Worm (Caenorhabditis elegans): ENCODE measurements around the gene vps-37.

Gene vps-37

ce11 chrV:5621390-5621789 lies 28.9 kb downstream of the vps-37 start, which contains the start of gene M03E7.1:
M03E7.1 (plus strand) TSS chrV:5621690.
- no peak for TF ChIP-seq mab-5 (tag; optimal IDR thresholded peaks at IDR 0.05)
- no peak for TF ChIP-seq lsy-2 (tag; optimal IDR thresholded peaks at IDR 0.05)
- TF ChIP-seq crh-2 (tag; optimal IDR thresholded peaks at IDR 0.05), result no peak
- TF ChIP-seq nhr-10 (tag; optimal IDR thresholded peaks at IDR 0.05), result no peak
- no peak for TF ChIP-seq lin-39 (tag; optimal IDR thresholded peaks at IDR 0.05)
- no peak for TF ChIP-seq nhr-129 (tag; optimal IDR thresholded peaks at IDR 0.05)
- TF ChIP-seq nhr-23 (tag; optimal IDR thresholded peaks at IDR 0.05), result no peak
- no peak for TF ChIP-seq nhr-12 (tag; optimal IDR thresholded peaks at IDR 0.05)
- TF ChIP-seq unc-39 (tag; optimal IDR thresholded peaks at IDR 0.05), result no peak
- TF ChIP-seq blmp-1 (tag; optimal IDR thresholded peaks at IDR 0.05; ENCODE audit: insufficient read depth), result no peak
- no peak for TF ChIP-seq nhr-237 (tag; optimal IDR thresholded peaks at IDR 0.05)
- TF ChIP-seq lin-11 (tag; optimal IDR thresholded peaks at IDR 0.05), result no peak
- TF ChIP-seq snpc-4 (tag; optimal IDR thresholded peaks at IDR 0.05), result no peak
- no peak for TF ChIP-seq skn-1 (tag; optimal IDR thresholded peaks at IDR 0.05)
- TF ChIP-seq unc-55 (GFP tag; optimal IDR thresholded peaks at IDR 0.05), result no peak
- no peak for TF ChIP-seq gmeb-1 (tag; optimal IDR thresholded peaks at IDR 0.05)

DNA sequence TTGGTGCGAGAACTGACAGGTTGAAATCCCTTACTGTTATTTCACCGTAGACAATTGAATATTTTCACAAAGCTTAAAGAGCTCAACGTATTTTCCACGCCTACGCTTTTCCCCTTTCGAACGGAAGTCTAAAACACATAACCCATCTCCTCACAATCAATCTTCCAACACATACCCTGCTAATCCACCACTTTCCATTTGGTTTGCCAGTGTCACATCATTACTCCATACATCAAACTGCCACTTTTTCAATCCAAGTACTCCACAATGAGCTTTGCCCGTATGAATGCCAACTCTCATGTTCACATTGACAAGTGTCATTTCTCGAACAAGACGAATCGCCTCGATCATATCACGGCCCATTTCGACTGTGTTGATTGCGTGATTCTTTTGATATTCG lies 35.5 kb downstream of the vps-37 start:
- TF ChIP-seq mab-5 (tag; optimal IDR thresholded peaks at IDR 0.05) (peak; percentile 4), skn-1 (tag; optimal IDR thresholded peaks at IDR 0.05) (no peak)

ce11 chrV:5630792-5631191 lies 38.3 kb downstream of the vps-37 start, which contains the start of gene acy-4:
acy-4 (minus strand) TSS chrV:5630892.
- TF ChIP-seq nhr-129 (tag; optimal IDR thresholded peaks at IDR 0.05) (no peak), snpc-4 (tag; optimal IDR thresholded peaks at IDR 0.05) (no peak), unc-55 (GFP tag; optimal IDR thresholded peaks at IDR 0.05) (peak; percentile 9), aly-2 (tag; optimal IDR thresholded peaks at IDR 0.05) (no peak)

DNA sequence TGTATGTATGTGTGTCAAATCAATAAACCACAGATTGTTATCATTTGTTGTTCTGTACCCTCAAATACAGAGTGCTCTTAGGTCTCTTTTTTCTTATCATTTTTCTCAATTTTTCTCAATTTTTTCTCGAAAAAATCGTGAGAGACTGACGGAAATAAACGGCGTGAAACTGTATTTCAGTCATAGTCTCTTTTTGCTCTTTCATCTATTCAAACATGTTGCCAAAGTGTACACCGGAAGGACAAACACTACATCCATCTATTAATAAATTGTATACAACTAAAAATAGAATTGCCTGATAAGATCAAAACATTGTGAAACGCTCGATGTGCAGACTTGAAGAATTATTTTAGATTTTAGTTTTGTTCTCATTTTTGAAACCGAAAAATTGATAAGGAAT lies 41.9 kb downstream of the vps-37 start:
- TF ChIP-seq fos-1 (tag; optimal IDR thresholded peaks at IDR 0.05) (peak; percentile 27), sma-9 (GFP tag; optimal IDR thresholded peaks at IDR 0.05) (no peak), sma-9 (tag; optimal IDR thresholded peaks at IDR 0.05) (no peak)

All from whole organism, L2 larva.